Worm (Caenorhabditis elegans): ENCODE data around the gene nhr-78.

DNA sequence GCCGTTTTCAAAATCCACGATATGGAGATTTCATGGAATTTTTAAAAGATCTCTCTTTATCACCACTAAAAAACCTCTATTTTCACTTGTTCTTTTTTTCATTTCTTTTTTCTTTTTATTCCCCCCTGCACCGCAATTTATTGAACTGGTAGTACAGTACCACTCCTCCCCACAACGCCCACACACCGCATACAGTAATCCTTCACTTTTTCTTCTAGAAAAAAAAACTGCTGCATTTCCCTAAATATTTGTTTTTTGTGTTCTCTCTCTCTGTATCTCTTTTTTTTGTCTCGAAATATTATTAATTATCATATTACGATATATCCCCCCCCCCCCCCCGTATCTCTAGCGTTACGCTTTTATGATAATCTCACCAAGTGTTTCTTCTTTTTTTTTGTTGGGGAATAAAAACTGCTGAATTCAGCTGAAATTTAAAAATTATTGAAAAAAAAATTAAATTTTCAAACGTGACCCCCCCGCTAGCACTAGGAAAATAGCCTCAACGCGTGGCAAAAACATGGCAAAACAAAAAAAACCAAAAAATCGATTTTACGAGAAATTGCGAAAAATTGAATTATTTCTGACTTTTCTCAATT, 39.2 kb upstream of the nhr-78 start, which contains the start of gene Y24D9B.1:
- TF ChIP-seq him-1 (tag; optimal IDR thresholded peaks at IDR 0.05) (no peak), dao-5 (tag; optimal IDR thresholded peaks at IDR 0.05) (no peak), W03F9.2 (tag; optimal IDR thresholded peaks at IDR 0.05) (no peak)

Measured in whole organism, L4/young adult.